Worm (Caenorhabditis elegans) whole organism, L4 larva: ENCODE results near the gene F59B10.2.

Experiments used
- F10B5.3 ChIP-seq: sonication (generic microtip); optimal IDR thresholded peaks from 2 replicates; lab custom pipeline; 2016; ENCODE audit warnings: mild to moderate bottlenecking, missing genetic modification characterization, missing compliant biosample characterization
- F26F4.8 ChIP-seq: fragments of 200-800 bp; sonication (Bioruptor generic); conservative IDR thresholded peaks from 2 replicates; pipeline ENCODE4 v1.3.6; 2022; ENCODE audit warnings: missing genetic modification characterization, missing compliant biosample characterization
- F49E8.2 ChIP-seq: sonication (generic microtip); optimal IDR thresholded peaks from 2 replicates; lab custom pipeline; 2016; ENCODE audit warnings: missing compliant biosample characterization, mild to moderate bottlenecking, missing genetic modification characterization, borderline replicate concordance
- T26A8.4 ChIP-seq: fragments of 200-800 bp; sonication (Bioruptor generic); IDR thresholded peaks from 2 replicates; pipeline ENCODE4 v1.3.6; 2022; ENCODE audit warnings: missing genetic modification characterization, missing compliant biosample characterization
- arid-1 ChIP-seq: fragments of 200-800 bp; sonication (Bioruptor generic); conservative IDR thresholded peaks from 2 replicates; pipeline ENCODE4 v1.3.6; 2022; ENCODE audit warnings: missing genetic modification reagents, missing genetic modification characterization, missing compliant biosample characterization
- ceh-44 ChIP-seq: fragments of 200-800 bp; sonication (Bioruptor generic); IDR thresholded peaks from 2 replicates; pipeline ENCODE4 v1.3.6; 2022; ENCODE audit warnings: missing genetic modification reagents, missing genetic modification characterization, missing compliant biosample characterization
- ceh-82 ChIP-seq: sonication (generic microtip); optimal IDR thresholded peaks from 2 replicates; lab custom pipeline; 2017; ENCODE audit warnings: missing biosample characterization, missing genetic modification characterization
- daf-12 ChIP-seq: fragments of 150-350 bp; optimal IDR thresholded peaks from 2 replicates; lab custom pipeline; 2014; ENCODE audit warnings: missing biosample characterization, missing genetic modification reagents, missing genetic modification characterization
- duxl-1 ChIP-seq: sonication (generic microtip); optimal IDR thresholded peaks from 2 replicates; lab custom pipeline; 2016; ENCODE audit warnings: mild to moderate bottlenecking, missing genetic modification characterization, moderate library complexity, missing compliant biosample characterization; ENCODE audit not compliant: poor library complexity
- dve-1 ChIP-seq: sonication (generic microtip); optimal IDR thresholded peaks from 2 replicates; lab custom pipeline; 2017; ENCODE audit warnings: antibody characterized with exemption, mild to moderate bottlenecking, missing genetic modification characterization, missing compliant biosample characterization; ENCODE audit not compliant: insufficient read depth
- egl-27 ChIP-seq: sonication (generic microtip); optimal IDR thresholded peaks from 3 replicates; lab custom pipeline; 2017; ENCODE audit warnings: missing biosample characterization, missing genetic modification reagents, missing genetic modification characterization
- egl-43 ChIP-seq: fragments of 200-800 bp; sonication (Bioruptor generic); IDR thresholded peaks from 2 replicates; pipeline ENCODE4 v1.3.6; 2022; ENCODE audit warnings: missing genetic modification reagents, missing genetic modification characterization, missing compliant biosample characterization
- hlh-11 ChIP-seq: fragments of 200-800 bp; sonication (Bioruptor generic); optimal IDR thresholded peaks from 2 replicates; lab custom pipeline; 2018; ENCODE audit warnings: mild to moderate bottlenecking, missing genetic modification characterization, missing compliant biosample characterization
- hlh-30 ChIP-seq: sonication (generic microtip); optimal IDR thresholded peaks from 2 replicates; lab custom pipeline; 2017; ENCODE audit warnings: antibody characterized with exemption, mild to moderate bottlenecking, missing genetic modification characterization, missing compliant biosample characterization; ENCODE audit not compliant: insufficient read depth
- hmg-1.1 ChIP-seq: fragments of 200-800 bp; sonication (Bioruptor generic); IDR thresholded peaks from 2 replicates; pipeline ENCODE4 v1.3.6; 2022; ENCODE audit warnings: missing genetic modification reagents, missing genetic modification characterization, missing compliant biosample characterization
- nhr-28 ChIP-seq: fragments of 150-350 bp; optimal IDR thresholded peaks from 2 replicates; lab custom pipeline; 2014; ENCODE audit warnings: missing biosample characterization, missing genetic modification characterization
- nhr-41 ChIP-seq: fragments of 200-800 bp; sonication (Bioruptor generic); IDR thresholded peaks from 2 replicates; pipeline ENCODE4 v1.3.6; 2022; ENCODE audit warnings: missing genetic modification reagents, missing genetic modification characterization, missing compliant biosample characterization
- set-16 ChIP-seq: fragments of 200-800 bp; sonication (Bioruptor generic); IDR thresholded peaks from 2 replicates; pipeline ENCODE4 v1.3.6; 2022; ENCODE audit warnings: missing genetic modification reagents, missing genetic modification characterization, missing compliant biosample characterization
- tag-97 ChIP-seq: fragments of 200-800 bp; sonication (Bioruptor generic); IDR thresholded peaks from 2 replicates; pipeline ENCODE4 v1.3.6; 2022; ENCODE audit warnings: missing genetic modification characterization, missing compliant biosample characterization
- tra-1 ChIP-seq: fragments of 200-800 bp; sonication (Bioruptor generic); IDR thresholded peaks from 2 replicates; pipeline ENCODE4 v1.3.6; 2022; ENCODE audit warnings: missing genetic modification reagents, missing genetic modification characterization, missing compliant biosample characterization
- zag-1 ChIP-seq: fragments of 150-350 bp; optimal IDR thresholded peaks from 2 replicates; lab custom pipeline; 2014; ENCODE audit warnings: missing biosample characterization, missing genetic modification characterization
- zfp-3 ChIP-seq: fragments of 200-800 bp; sonication (Bioruptor generic); conservative IDR thresholded peaks from 2 replicates; pipeline ENCODE4 v1.3.6; 2022; ENCODE audit warnings: missing genetic modification reagents, missing genetic modification characterization, missing compliant biosample characterization

Gene F59B10.2

DNA sequence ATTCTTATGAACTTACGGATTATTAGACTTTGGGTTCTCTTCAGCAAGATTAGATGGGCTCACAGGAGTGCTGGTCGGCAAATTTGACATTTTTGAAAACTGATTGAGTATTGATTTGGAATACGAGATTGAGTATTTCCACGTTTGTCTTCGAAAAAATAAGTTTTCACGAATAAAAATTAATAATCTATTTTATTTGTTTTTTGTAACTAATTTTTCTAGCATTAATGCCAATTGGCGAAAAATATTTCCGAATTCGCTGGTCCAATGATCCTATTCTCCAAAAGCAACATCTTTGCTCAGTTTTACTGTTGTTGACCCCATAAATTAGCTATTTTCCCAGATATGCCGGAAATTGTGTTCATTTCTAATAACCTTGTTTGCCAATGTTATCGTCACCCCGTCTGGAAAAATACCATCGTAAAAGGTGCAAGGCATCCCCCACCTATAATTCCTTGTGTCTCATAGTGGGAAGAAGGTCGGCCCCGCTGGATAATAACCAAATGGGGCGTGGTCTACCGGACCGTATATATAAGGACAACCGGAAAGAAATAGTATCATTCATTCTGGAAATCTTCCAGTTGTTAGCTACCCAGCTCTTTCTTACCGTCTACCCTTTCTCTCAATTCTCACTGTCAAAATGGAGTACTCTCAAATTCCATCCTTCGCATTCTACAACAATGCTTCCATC lies 45.3 kb downstream of the F59B10.2 start, which contains the start of the genes ZK673.6 and sdz-37:
Gene ZK673.6 (minus strand): TSS at position 101 of the 691 bp plus-strand sequence.
Gene sdz-37 (plus strand): TSS at position 641 of the 691 bp plus-strand sequence.
- TF ChIP-seq tag-97 (no peak), zag-1 (tag; lab: Kevin White, UChicago) (no peak), F49E8.2 (tag; lab: Kevin White, UChicago) (no peak), dve-1 (no peak), egl-43 (GFP tag; lab: Robert Waterston, UW) (no peak), nhr-28 (tag; lab: Kevin White, UChicago) (no peak), ceh-82 (tag; lab: Kevin White, UChicago) (no peak), zfp-3 (GFP tag; lab: Robert Waterston, UW) (no peak), hlh-11 (tag; lab: Kevin White, UChicago) (no peak), F26F4.8 (GFP tag; lab: Robert Waterston, UW) (no peak), nhr-41 (GFP tag; lab: Robert Waterston, UW) (no peak), daf-12 (tag; lab: Kevin White, UChicago) (no peak), hlh-30 (tag; lab: Kevin White, UChicago) (no peak), duxl-1 (no peak), egl-27 (tag; lab: Kevin White, UChicago) (no peak)
- TF ChIP-seq, all 104 proteins: peak for 0

DNA sequence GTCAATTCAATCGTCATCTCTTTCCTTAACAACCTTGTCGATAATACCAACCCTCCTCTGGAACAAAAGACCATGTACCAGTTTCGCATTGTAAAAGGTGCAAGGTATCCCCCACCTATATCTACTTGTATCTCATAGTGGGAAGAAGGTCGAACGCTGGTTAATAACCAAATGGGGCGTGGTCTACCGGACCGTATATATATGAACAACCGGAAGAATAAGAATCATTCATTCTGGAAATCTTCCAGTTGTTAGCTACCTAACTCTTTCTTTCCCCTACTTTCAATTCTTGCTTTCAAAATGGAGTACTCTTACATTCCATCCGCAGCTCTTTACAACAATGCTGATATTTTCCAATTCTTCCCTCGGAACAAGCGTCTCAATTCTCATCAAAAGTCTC lies 48.4 kb downstream of the F59B10.2 start, which contains the start of gene ZK673.5:
Gene ZK673.5 (plus strand): TSS at position 301 of the 400 bp plus-strand sequence.
- no peak for TF ChIP-seq set-16 (GFP tag; lab: Robert Waterston, UW)
- no peak for TF ChIP-seq T26A8.4 (GFP tag; lab: Robert Waterston, UW)
- TF ChIP-seq arid-1, result no peak
- TF ChIP-seq ceh-82 (tag; lab: Kevin White, UChicago), result no peak
- no peak for TF ChIP-seq F10B5.3 (tag; lab: Kevin White, UChicago)
- TF ChIP-seq ceh-44 (GFP tag; lab: Robert Waterston, UW), result no peak
- TF ChIP-seq hmg-1.1 (GFP tag; lab: Robert Waterston, UW), result no peak
- TF ChIP-seq tra-1, result no peak
